Fruit fly (Drosophila melanogaster) whole organism, adult: ENCODE data around the gene ND-SGDH.
A peak's percentile ranks its signal among the peaks of the same experiment; 100 is the strongest.

Experiments
- CG11617 ChIP-seq: fragments of 200-800 bp; sonication (Bioruptor generic); optimal IDR thresholded peaks from 2 replicates; lab custom pipeline; 2017; ENCODE audit warnings: mild to moderate bottlenecking, missing biosample characterization, missing genetic modification reagents, missing genetic modification characterization
- CG1620 ChIP-seq: fragments of 200-800 bp; sonication (Bioruptor generic); optimal IDR thresholded peaks from 2 replicates; lab custom pipeline; 2016; ENCODE audit warnings: missing biosample characterization, missing genetic modification characterization
- Mnt ChIP-seq: fragments of 200-800 bp; sonication (Bioruptor generic); optimal IDR thresholded peaks from 2 replicates; lab custom pipeline; 2016; ENCODE audit warnings: missing biosample characterization, mild to moderate bottlenecking, missing genetic modification characterization
- cic ChIP-seq: fragments of 200-800 bp; sonication (Bioruptor generic); optimal IDR thresholded peaks from 2 replicates; lab custom pipeline; 2017; ENCODE audit warnings: missing biosample characterization, mild to moderate bottlenecking, missing genetic modification characterization, moderate library complexity

- TF ChIP-seq Mnt (GFP tag; lab: Kevin White, UChicago) (peak; percentile 75), CG1620 (GFP tag; lab: Kevin White, UChicago) (peak; percentile 51), cic (GFP tag; lab: Kevin White, UChicago) (no peak), CG11617 (GFP tag; lab: Kevin White, UChicago) (peak; percentile 68)
Observed at dm6 chr3L:12136630-12137029, 1.8 kb downstream of the ND-SGDH start, which contains the start of the genes CG5645 and Atg12.
